Fruit fly (Drosophila melanogaster) whole organism, embryonic: ENCODE results near the gene Or88a.

ENCODE experiments used
- Atf-2 ChIP-seq: fragments of 200-800 bp; sonication (Bioruptor generic); optimal IDR thresholded peaks from 2 replicates; lab custom pipeline; 2016; ENCODE audit warnings: missing biosample characterization, missing genetic modification characterization
- B-H2 ChIP-seq: fragments of 200-800 bp; sonication (Bioruptor generic); optimal IDR thresholded peaks from 2 replicates; lab custom pipeline; 2018; ENCODE audit warnings: missing biosample characterization, mild to moderate bottlenecking, missing genetic modification characterization
- BtbVII ChIP-seq: fragments of 200-800 bp; sonication (Bioruptor generic); optimal IDR thresholded peaks from 3 replicates; lab custom pipeline; 2017; ENCODE audit warnings: missing biosample characterization, mild to moderate bottlenecking, missing genetic modification characterization
- C15 ChIP-seq: fragments of 200-800 bp; sonication (Bioruptor generic); IDR thresholded peaks from 3 replicates; pipeline ENCODE4 v1.3.6; 2022; ENCODE audit warnings: missing biosample characterization, missing genetic modification characterization
- CG10209 ChIP-seq: fragments of 200-800 bp; sonication (Bioruptor generic); optimal IDR thresholded peaks from 3 replicates; lab custom pipeline; 2017; ENCODE audit warnings: missing biosample characterization, mild to moderate bottlenecking, missing genetic modification characterization, missing genetic modification reagents
- CG10366 ChIP-seq: fragments of 200-800 bp; sonication (Bioruptor generic); IDR thresholded peaks from 2 replicates; pipeline ENCODE4 v1.3.6; 2022; ENCODE audit warnings: missing biosample characterization, missing genetic modification characterization
- CG10462 ChIP-seq: fragments of 200-800 bp; sonication (Bioruptor generic); optimal IDR thresholded peaks from 2 replicates; lab custom pipeline; 2016; ENCODE audit warnings: missing biosample characterization, missing genetic modification characterization
- CG1233 ChIP-seq: fragments of 200-800 bp; sonication (Bioruptor generic); optimal IDR thresholded peaks from 4 replicates; lab custom pipeline; 2018; ENCODE audit warnings: missing biosample characterization, mild to moderate bottlenecking, missing genetic modification characterization
- CG13424 ChIP-seq: fragments of 200-800 bp; sonication (Bioruptor generic); optimal IDR thresholded peaks from 2 replicates; lab custom pipeline; 2019; ENCODE audit warnings: missing biosample characterization, mild to moderate bottlenecking, missing genetic modification characterization, moderate library complexity
- CG1529 ChIP-seq: fragments of 200-800 bp; sonication (Bioruptor generic); optimal IDR thresholded peaks from 3 replicates; lab custom pipeline; 2018; ENCODE audit warnings: missing biosample characterization, missing genetic modification characterization
- CG15479 ChIP-seq: fragments of 200-800 bp; sonication (Bioruptor generic); optimal IDR thresholded peaks from 3 replicates; lab custom pipeline; 2019; ENCODE audit warnings: missing biosample characterization, mild to moderate bottlenecking, missing genetic modification characterization, moderate library complexity
- CG1602 ChIP-seq: fragments of 200-800 bp; sonication (Bioruptor generic); optimal IDR thresholded peaks from 3 replicates; lab custom pipeline; 2016; ENCODE audit warnings: missing biosample characterization, missing genetic modification characterization
- CG1603 ChIP-seq: fragments of 200-800 bp; sonication (Bioruptor generic); optimal IDR thresholded peaks from 2 replicates; lab custom pipeline; 2019; ENCODE audit warnings: missing biosample characterization, mild to moderate bottlenecking, missing genetic modification characterization, moderate library complexity
- CG17361 ChIP-seq: fragments of 200-800 bp; sonication (Bioruptor generic); IDR thresholded peaks from 3 replicates; pipeline ENCODE4 v1.3.6; 2022; ENCODE audit warnings: missing biosample characterization, missing genetic modification characterization
- CG17802 ChIP-seq: fragments of 200-800 bp; sonication (Bioruptor generic); optimal IDR thresholded peaks from 2 replicates; lab custom pipeline; 2018; ENCODE audit warnings: missing biosample characterization, mild to moderate bottlenecking, missing genetic modification characterization, moderate library complexity
- CG1792 ChIP-seq: fragments of 200-800 bp; sonication (Bioruptor generic); optimal IDR thresholded peaks from 2 replicates; lab custom pipeline; 2016; ENCODE audit warnings: missing biosample characterization, missing genetic modification characterization
- CG18262 ChIP-seq: fragments of 200-800 bp; optimal IDR thresholded peaks from 3 replicates; lab custom pipeline; 2019; ENCODE audit warnings: missing biosample characterization, mild to moderate bottlenecking, missing genetic modification characterization, moderate library complexity
- CG18764 ChIP-seq: fragments of 200-800 bp; sonication (Bioruptor generic); optimal IDR thresholded peaks from 3 replicates; lab custom pipeline; 2016; ENCODE audit warnings: missing biosample characterization, missing genetic modification characterization
- CG30020 ChIP-seq: fragments of 200-800 bp; optimal IDR thresholded peaks from 2 replicates; lab custom pipeline; 2019; ENCODE audit warnings: missing biosample characterization, mild to moderate bottlenecking, missing genetic modification characterization, moderate library complexity
- CG3407 ChIP-seq: fragments of 200-800 bp; sonication (Bioruptor generic); optimal IDR thresholded peaks from 2 replicates; lab custom pipeline; 2018; ENCODE audit warnings: missing biosample characterization, mild to moderate bottlenecking, missing genetic modification characterization
- CG34224 ChIP-seq: fragments of 200-800 bp; sonication (Bioruptor generic); IDR thresholded peaks from 3 replicates; pipeline ENCODE4 v1.3.6; 2022; ENCODE audit warnings: missing biosample characterization, missing genetic modification characterization; ENCODE audit not compliant: partially characterized antibody
- CG7745 ChIP-seq: fragments of 200-800 bp; sonication (Bioruptor generic); optimal IDR thresholded peaks from 2 replicates; lab custom pipeline; 2018; ENCODE audit warnings: missing biosample characterization, mild to moderate bottlenecking, missing genetic modification characterization, moderate library complexity
- CG8359 ChIP-seq: fragments of 200-800 bp; sonication (Bioruptor generic); optimal IDR thresholded peaks from 2 replicates; lab custom pipeline; 2017; ENCODE audit warnings: missing biosample characterization, mild to moderate bottlenecking, missing genetic modification characterization, borderline replicate concordance
- CG8765 ChIP-seq: fragments of 200-800 bp; sonication (Bioruptor generic); IDR thresholded peaks from 2 replicates; pipeline ENCODE4 v1.3.6; 2022; ENCODE audit warnings: missing biosample characterization, missing genetic modification characterization
- CG8924 ChIP-seq: fragments of 200-800 bp; optimal IDR thresholded peaks from 3 replicates; lab custom pipeline; 2019; ENCODE audit warnings: missing biosample characterization, mild to moderate bottlenecking, missing genetic modification characterization, moderate library complexity
- CG9727 ChIP-seq: fragments of 200-800 bp; sonication (Bioruptor generic); optimal IDR thresholded peaks from 3 replicates; lab custom pipeline; 2017; ENCODE audit warnings: missing biosample characterization, mild to moderate bottlenecking, missing genetic modification characterization
- Dbx ChIP-seq: fragments of 200-800 bp; sonication (Bioruptor generic); IDR thresholded peaks from 3 replicates; pipeline ENCODE4 v1.3.6; 2022; ENCODE audit warnings: missing biosample characterization, missing genetic modification characterization
- Drgx ChIP-seq: fragments of 200-800 bp; sonication (Bioruptor generic); IDR thresholded peaks from 2 replicates; pipeline ENCODE4 v1.3.6; 2022; ENCODE audit warnings: missing biosample characterization, missing genetic modification characterization
- Fer3 ChIP-seq: fragments of 200-800 bp; sonication (Bioruptor generic); optimal IDR thresholded peaks from 2 replicates; lab custom pipeline; 2018; ENCODE audit warnings: missing biosample characterization, mild to moderate bottlenecking, missing genetic modification characterization, moderate library complexity
- HLH3B ChIP-seq: fragments of 200-800 bp; sonication (Bioruptor generic); IDR thresholded peaks from 2 replicates; pipeline ENCODE4 v1.3.6; 2022; ENCODE audit warnings: missing biosample characterization, missing genetic modification characterization
- HLH4C ChIP-seq: fragments of 200-800 bp; sonication (Bioruptor generic); IDR thresholded peaks from 3 replicates; pipeline ENCODE4 v1.3.6; 2022; ENCODE audit warnings: missing biosample characterization, missing genetic modification characterization; ENCODE audit not compliant: partially characterized antibody
- Mrtf ChIP-seq: fragments of 200-800 bp; sonication (Bioruptor generic); IDR thresholded peaks from 3 replicates; pipeline ENCODE4 v1.3.6; 2022; ENCODE audit warnings: missing biosample characterization, missing genetic modification characterization
- Nf-YB ChIP-seq: fragments of 200-800 bp; sonication (Bioruptor generic); optimal IDR thresholded peaks from 3 replicates; lab custom pipeline; 2019; ENCODE audit warnings: missing biosample characterization, mild to moderate bottlenecking, missing genetic modification characterization, moderate library complexity
- NfI ChIP-seq: fragments of 200-800 bp; sonication (Bioruptor generic); optimal IDR thresholded peaks from 3 replicates; lab custom pipeline; 2018; ENCODE audit warnings: missing biosample characterization, mild to moderate bottlenecking, missing genetic modification characterization, moderate library complexity
- Opbp ChIP-seq: fragments of 200-800 bp; sonication (Bioruptor generic); IDR thresholded peaks from 3 replicates; pipeline ENCODE4 v1.3.6; 2022; ENCODE audit warnings: missing biosample characterization, missing genetic modification characterization; ENCODE audit not compliant: partially characterized antibody
- Rx ChIP-seq: fragments of 200-800 bp; sonication (Bioruptor generic); IDR thresholded peaks from 2 replicates; pipeline ENCODE4 v1.3.6; 2022; ENCODE audit warnings: missing biosample characterization, missing genetic modification characterization
- TFAM ChIP-seq: fragments of 200-800 bp; sonication (Bioruptor generic); optimal IDR thresholded peaks from 2 replicates; lab custom pipeline; 2017; ENCODE audit warnings: missing biosample characterization, missing genetic modification characterization, inconsistent platforms
- chinmo ChIP-seq: fragments of 200-800 bp; sonication (Bioruptor generic); IDR thresholded peaks from 4 replicates; pipeline ENCODE4 v1.3.6; 2022; ENCODE audit warnings: missing biosample characterization, missing genetic modification characterization; ENCODE audit not compliant: partially characterized antibody
- crp ChIP-seq, 2 experiments: fragments of 200-800 bp; sonication (Bioruptor generic); optimal IDR thresholded peaks; 2 replicates in 1 of 2; 3 replicates in 1 of 2; lab custom pipeline; 2017; ENCODE audit warnings: missing biosample characterization in 2 of 2, missing genetic modification characterization in 2 of 2, mild to moderate bottlenecking in 1 of 2, moderate library complexity in 1 of 2
- cwo ChIP-seq: fragments of 200-800 bp; sonication (Bioruptor generic); optimal IDR thresholded peaks from 3 replicates; lab custom pipeline; 2017; ENCODE audit warnings: missing biosample characterization, missing genetic modification characterization, mild to moderate bottlenecking, moderate library complexity, missing genetic modification reagents
- dm ChIP-seq: fragments of 200-800 bp; sonication (Bioruptor generic); optimal IDR thresholded peaks from 3 replicates; lab custom pipeline; 2016; ENCODE audit warnings: missing biosample characterization, missing genetic modification characterization
- fru ChIP-seq: fragments of >200 bp; optimal IDR thresholded peaks from 2 replicates; lab custom pipeline; 2017
- ham ChIP-seq: fragments of 200-800 bp; sonication (Bioruptor generic); IDR thresholded peaks from 2 replicates; pipeline ENCODE4 v1.3.6; 2022; ENCODE audit warnings: missing biosample characterization, missing genetic modification characterization
- hbn ChIP-seq: fragments of 200-800 bp; sonication (Bioruptor generic); IDR thresholded peaks from 2 replicates; pipeline ENCODE4 v1.3.6; 2022; ENCODE audit warnings: missing biosample characterization, missing genetic modification characterization; ENCODE audit not compliant: partially characterized antibody
- klu ChIP-seq: fragments of 200-800 bp; sonication (Bioruptor generic); IDR thresholded peaks from 2 replicates; pipeline ENCODE4 v1.3.6; 2022; ENCODE audit warnings: missing biosample characterization, missing genetic modification characterization
- otp ChIP-seq: fragments of 200-800 bp; sonication (Bioruptor generic); IDR thresholded peaks from 3 replicates; pipeline ENCODE4, ENCODE4 v1.3.6; 2022; ENCODE audit warnings: missing biosample characterization, missing genetic modification characterization
- pnt ChIP-seq: fragments of 200-800 bp; sonication (Bioruptor generic); optimal IDR thresholded peaks from 3 replicates; lab custom pipeline; 2016; ENCODE audit warnings: missing biosample characterization, missing genetic modification characterization
- ranshi ChIP-seq: fragments of 200-800 bp; sonication (Bioruptor generic); IDR thresholded peaks from 2 replicates; pipeline ENCODE4 v1.3.6; 2022; ENCODE audit warnings: missing biosample characterization, missing genetic modification characterization
- sd ChIP-seq: fragments of 200-800 bp; sonication (Bioruptor generic); optimal IDR thresholded peaks from 3 replicates; lab custom pipeline; 2018; ENCODE audit warnings: missing biosample characterization, mild to moderate bottlenecking, missing genetic modification characterization, moderate library complexity
- sna ChIP-seq: fragments of 200-800 bp; sonication (Bioruptor generic); IDR thresholded peaks from 2 replicates; pipeline ENCODE4 v1.3.6; 2022; ENCODE audit warnings: missing biosample characterization, missing genetic modification characterization; ENCODE audit not compliant: partially characterized antibody
- tll ChIP-seq, 2 experiments: fragments of 200-800 bp in 1 of 2; fragments of >200 bp in 1 of 2; sonication (Bioruptor generic) in 1 of 2; optimal IDR thresholded peaks; 2 replicates each; lab custom pipeline; 2017 to 2019; ENCODE audit warnings: missing biosample characterization in 2 of 2, missing genetic modification characterization in 2 of 2, mild to moderate bottlenecking in 1 of 2, moderate library complexity in 1 of 2

The Or88a gene

DNA sequence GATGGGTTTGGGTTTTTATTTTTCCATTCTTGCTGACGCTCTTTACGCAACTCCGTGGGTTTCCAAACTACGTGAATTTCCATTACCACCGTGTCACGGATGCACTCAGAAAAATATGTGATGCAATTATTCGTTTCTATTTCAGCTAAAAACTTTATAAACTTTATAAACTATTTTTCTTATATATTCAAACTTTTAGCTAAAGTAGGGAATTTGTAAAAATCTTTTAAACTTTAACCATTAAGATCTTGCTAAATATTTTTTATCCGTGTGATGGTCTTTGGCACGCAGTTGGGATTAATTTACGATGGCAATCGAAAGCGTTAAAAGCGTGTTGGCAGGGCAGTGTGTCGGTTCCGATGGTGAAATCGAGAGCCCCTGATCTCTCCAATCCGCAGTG, 13.8 kb upstream of the Or88a start (continued):
- 0 out of 3 replicates have a peak, but pooled peaks have one; percentile 32 for TF ChIP-seq CG17361 (GFP tag; lab: Robert Waterston, UW)
- no peak for TF ChIP-seq CG1603
- no peak for TF ChIP-seq Opbp (GFP tag; lab: Robert Waterston, UW)
- TF ChIP-seq CG8359 (GFP tag; lab: Kevin White, UChicago) = no peak
- TF ChIP-seq CG1233 (GFP tag; lab: Kevin White, UChicago) = peak; percentile 32
- TF ChIP-seq hbn (GFP tag; lab: Robert Waterston, UW) = no peak
- no peak for TF ChIP-seq Dbx (GFP tag; lab: Robert Waterston, UW)
- no peak for TF ChIP-seq pnt (GFP tag; lab: Kevin White, UChicago)
- TF ChIP-seq CG7745 (tag; lab: Kevin White, UChicago) = no peak
- peak; percentile 18 for TF ChIP-seq Nf-YB (GFP tag; lab: Kevin White, UChicago)
- peak; percentile 61 for TF ChIP-seq CG18262
- no peak for TF ChIP-seq fru (lab: Kevin White, UChicago)
- no peak for TF ChIP-seq tll (GFP tag; optimal IDR thresholded peaks at IDR 0.05; lab: Kevin White, UChicago)
- no peak for TF ChIP-seq sna (GFP tag; lab: Robert Waterston, UW)
- TF ChIP-seq CG13424 (tag; lab: Kevin White, UChicago) = peak; percentile 65
- no peak for TF ChIP-seq TFAM (GFP tag; lab: Kevin White, UChicago)
- no peak for TF ChIP-seq ham
- no peak for TF ChIP-seq CG1602 (GFP tag; lab: Kevin White, UChicago)
- no peak for TF ChIP-seq crp (GFP tag; optimal IDR thresholded peaks at IDR 0.05; lab: Kevin White, UChicago)
- no peak for TF ChIP-seq CG3407 (GFP tag; lab: Kevin White, UChicago)
- no peak for TF ChIP-seq CG1792
- TF ChIP-seq CG9727 (GFP tag; lab: Kevin White, UChicago) = peak; percentile 16
- no peak for TF ChIP-seq CG17802
- peak; percentile 70 for TF ChIP-seq HLH3B
- no peak for TF ChIP-seq CG10462
- TF ChIP-seq CG10366 (GFP tag; lab: Robert Waterston, UW) = peak; percentile 39; the same call in 1 of the 2 replicates
- no peak for TF ChIP-seq CG8765 (GFP tag; lab: Robert Waterston, UW)
- no peak for TF ChIP-seq CG18764 (GFP tag; lab: Kevin White, UChicago)
- TF ChIP-seq CG8924 (tag; lab: Kevin White, UChicago) = peak; percentile 49
- TF ChIP-seq otp (GFP tag; lab: Robert Waterston, UW) = no peak
- TF ChIP-seq CG15479 (GFP tag; lab: Kevin White, UChicago) = no peak
- peak; percentile 50 for TF ChIP-seq Fer3 (tag; lab: Kevin White, UChicago)
- TF ChIP-seq CG1529 (GFP tag; lab: Kevin White, UChicago) = peak; percentile 10
- TF ChIP-seq, all 482 proteins: peak for 157

DNA sequence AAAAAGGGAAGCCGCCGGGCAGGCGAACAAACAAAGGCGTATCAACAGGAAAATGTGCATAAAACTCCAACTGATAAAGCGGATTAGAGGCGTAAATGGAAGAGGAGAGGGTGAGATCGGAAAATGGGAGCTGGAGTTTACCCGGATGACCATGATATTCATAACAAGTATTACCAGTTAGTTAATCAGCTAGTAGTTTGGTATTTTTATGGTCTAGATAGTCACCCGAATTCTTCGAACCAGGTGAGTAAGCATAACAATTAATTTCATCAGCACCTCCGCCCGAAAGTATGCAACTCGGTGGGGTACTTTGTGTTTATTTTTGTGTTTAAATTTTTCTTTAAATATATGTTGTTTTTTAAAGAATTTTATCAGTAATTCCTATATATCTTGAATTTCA, 13.3 kb upstream of the Or88a start:
- TF ChIP-seq cwo (no peak), CG30020 (tag; lab: Kevin White, UChicago) (no peak), NfI (GFP tag; lab: Kevin White, UChicago) (no peak), Mrtf (GFP tag; lab: Robert Waterston, UW) (no peak), Atf-2 (GFP tag; lab: Kevin White, UChicago) (no peak), Rx (GFP tag; lab: Robert Waterston, UW) (no peak), CG10209 (no peak), dm (GFP tag; lab: Kevin White, UChicago) (no peak), CG34224 (GFP tag; lab: Robert Waterston, UW) (no peak), ranshi (GFP tag; lab: Robert Waterston, UW) (no peak), C15 (GFP tag; lab: Robert Waterston, UW) (no peak), HLH4C (GFP tag; lab: Robert Waterston, UW) (no peak), BtbVII (GFP tag; lab: Kevin White, UChicago) (no peak), klu (no peak), sd (tag; lab: Kevin White, UChicago) (peak; percentile 91), B-H2 (GFP tag; lab: Kevin White, UChicago) (no peak), Drgx (GFP tag; lab: Robert Waterston, UW) (no peak), chinmo (GFP tag; lab: Robert Waterston, UW) (0 out of 4 replicates have a peak, but pooled peaks have one; percentile 34)
